Worm (Caenorhabditis elegans): Measurements from ENCODE around the gene rbg-1.

rbg-1 gene

ce11 chrX:15036287-15036686, 53.0 kb downstream of the rbg-1 start:
- TF ChIP-seq aly-1 (tag; optimal IDR thresholded peaks at IDR 0.05): no peak
- TF ChIP-seq hmbx-1 (tag; optimal IDR thresholded peaks at IDR 0.05): no peak

Data from whole organism, early embryonic.